Fruit fly (Drosophila melanogaster): ENCODE data around the gene Grip91.

DNA sequence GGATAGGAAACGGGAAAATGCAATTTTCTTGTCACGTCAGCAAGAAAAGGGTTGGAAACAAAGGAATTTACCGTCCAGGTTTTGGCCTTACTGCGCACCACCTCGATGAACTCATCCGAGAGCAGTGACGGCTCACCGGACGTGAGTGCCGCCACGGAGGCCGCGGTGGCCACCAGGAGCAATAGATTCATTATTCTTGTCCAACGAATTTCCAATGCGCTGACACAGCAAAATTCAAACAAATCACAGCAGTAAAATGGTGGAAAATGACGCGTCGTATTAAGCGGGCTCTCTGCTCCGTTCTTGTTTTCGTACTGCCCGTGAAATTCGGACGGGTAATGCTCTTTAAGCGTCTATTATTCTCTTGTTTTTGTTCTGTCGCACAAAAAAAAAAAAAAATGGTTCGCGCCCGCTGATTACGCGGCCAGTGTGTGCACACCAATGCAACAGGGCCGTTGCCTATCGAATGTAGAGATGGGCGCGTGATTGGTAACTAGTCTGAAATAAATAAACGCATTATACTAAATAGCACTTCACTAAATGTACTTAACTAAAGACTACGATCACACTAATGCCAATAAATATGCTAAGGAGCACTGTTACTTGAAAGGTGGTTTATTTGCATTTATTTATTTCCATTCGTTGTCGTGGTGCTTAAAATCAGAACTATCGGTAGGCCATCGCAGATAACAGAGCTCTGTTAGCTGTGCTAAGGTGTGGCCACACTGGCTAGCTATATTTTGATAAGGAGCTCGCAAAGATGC, 37.4 kb upstream of the Grip91 start, which contains the start of the genes CtsB and amrt:
- TF ChIP-seq CG8478 (optimal IDR thresholded peaks at IDR 0.05) (no peak), CTCF (optimal IDR thresholded peaks at IDR 0.05) (no peak)

All from S2 (cell line).